Worm (Caenorhabditis elegans): ENCODE results near the gene nspc-3.

ce11 chrX:8545971-8546442 lies 9.1 kb downstream of the nspc-3 start, which contains the start of gene sdha-1:
- no peak for TF ChIP-seq tra-4 (tag; optimal IDR thresholded peaks at IDR 0.05)
- TF ChIP-seq aly-1 (tag; optimal IDR thresholded peaks at IDR 0.05): no peak
- TF ChIP-seq sea-1 (GFP tag; conservative IDR thresholded peaks at IDR 0.05): no peak
- 0 out of 2 replicates have a peak, but pooled peaks have one; percentile 13 for TF ChIP-seq tbx-37 (GFP tag; conservative IDR thresholded peaks at IDR 0.05)
- TF ChIP-seq ama-1 (optimal IDR thresholded peaks at IDR 0.05): no peak
- TF ChIP-seq flt-1 (GFP tag; IDR thresholded peaks at IDR 0.05): no peak
- TF ChIP-seq tbx-11 (GFP tag; IDR thresholded peaks at IDR 0.05): 0 out of 2 replicates have a peak, but pooled peaks have one; percentile 22
- TF ChIP-seq ets-7 (tag; optimal IDR thresholded peaks at IDR 0.05): no peak
- no peak for TF ChIP-seq ceh-36 (tag; optimal IDR thresholded peaks at IDR 0.05)
- no peak for TF ChIP-seq scrt-1 (GFP tag; IDR thresholded peaks at IDR 0.05)
- no peak for TF ChIP-seq hmbx-1 (tag; optimal IDR thresholded peaks at IDR 0.05)

Data from whole organism, early embryonic.